Worm (Caenorhabditis elegans): Measurements from ENCODE around the gene C45G9.6.
"Not testable (repeated sequence)": the region's sequence is repeated elsewhere in the genome, so short reads cannot be mapped to it uniquely, and the experiment has no call there.

DNA sequence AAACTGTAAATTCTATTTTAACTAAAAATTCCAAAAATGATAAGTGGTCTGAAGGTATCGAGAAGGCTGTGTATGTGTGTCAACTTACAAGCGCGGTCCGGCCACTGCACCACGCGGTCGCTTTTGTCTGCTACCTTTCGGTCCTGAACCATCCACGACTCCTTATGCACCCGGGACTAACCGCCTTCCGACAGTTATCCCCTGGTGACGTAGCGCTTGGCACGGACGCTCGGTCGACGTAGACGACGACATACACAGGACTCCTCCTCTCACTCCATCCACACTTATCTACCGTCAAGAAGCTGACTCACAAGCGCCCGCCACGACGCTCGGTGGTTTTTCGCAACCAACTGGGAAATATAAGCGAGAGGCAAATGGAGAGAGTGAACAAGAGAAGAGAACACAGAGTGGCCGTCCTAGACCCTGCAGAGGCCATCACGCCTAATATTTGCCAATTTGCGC is 4.9 kb upstream of the C45G9.6 start:
- TF ChIP-seq nhr-77 (tag; optimal IDR thresholded peaks at IDR 0.05); mdl-1 (tag; optimal IDR thresholded peaks at IDR 0.05); ztf-11 (tag; optimal IDR thresholded peaks at IDR 0.05); snpc-4 (tag; optimal IDR thresholded peaks at IDR 0.05); egl-27 (tag; optimal IDR thresholded peaks at IDR 0.05); unc-62 (GFP tag; optimal IDR thresholded peaks at IDR 0.05); fos-1 (tag; optimal IDR thresholded peaks at IDR 0.05); ceh-9 (tag; optimal IDR thresholded peaks at IDR 0.05); mml-1 (tag; optimal IDR thresholded peaks at IDR 0.05): not testable (repeated sequence)
- TF ChIP-seq nhr-23 (tag; optimal IDR thresholded peaks at IDR 0.05) (peak; percentile 67), nfya-1 (tag; optimal IDR thresholded peaks at IDR 0.05; ENCODE audit: insufficient read depth) (peak; percentile 67), aly-2 (tag; optimal IDR thresholded peaks at IDR 0.05) (peak; percentile 32)
